Worm (Caenorhabditis elegans) whole organism, L4/young adult: ENCODE measurements around the gene H28G03.2.

Experiments
- dao-5 ChIP-seq: sonication (generic microtip); optimal IDR thresholded peaks from 2 replicates; lab custom pipeline; 2016; ENCODE audit warnings: missing genotype, missing genetic modification characterization, moderate library complexity, missing compliant biosample characterization
- him-1 ChIP-seq: sonication (generic microtip); optimal IDR thresholded peaks from 2 replicates; lab custom pipeline; 2016; ENCODE audit warnings: missing genotype, missing genetic modification reagents, missing genetic modification characterization, missing compliant biosample characterization

DNA sequence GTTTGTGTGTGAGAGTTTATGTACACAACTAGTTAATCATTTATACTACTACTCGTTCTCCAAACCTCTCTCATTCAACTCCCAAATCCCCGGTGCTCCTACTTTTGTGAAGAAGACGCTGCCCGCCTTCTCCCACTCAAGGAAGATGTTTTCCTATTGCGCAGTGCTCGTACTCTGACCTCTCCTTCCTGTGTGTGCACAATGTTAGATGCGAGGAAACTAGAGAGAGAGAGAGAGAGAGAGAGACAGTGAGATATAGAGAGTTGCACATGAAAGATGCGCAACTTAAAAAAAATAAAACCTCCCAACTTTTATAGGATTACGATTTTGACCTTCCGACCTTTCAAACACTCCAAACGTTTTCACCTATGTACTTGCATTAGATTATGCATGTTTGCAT, 5.0 kb downstream of the H28G03.2 start:
- TF ChIP-seq him-1 (tag; lab: Kevin White, UChicago) (peak; percentile 32), dao-5 (tag; lab: Kevin White, UChicago) (no peak)
